Comparison of ENCODE assay signal across 6 worm cellular contexts in genomic region chrV:14018640-14019039, ce11.
TF ChIP-seq lines count a peak whose summit lies in the region.

Gene mtl-2, minus strand, starts transcription at chrV:14018673.
Gene T08G5.1, plus strand, starts transcription at chrV:14018766.

TF ChIP-seq in whole organism, L1 larva, 84 proteins besides CTCF, POLR2A, EP300 and RAD21:
- TF ChIP-seq elt-2 (tag; optimal IDR thresholded peaks at IDR 0.05; lab: Kevin White, UChicago), result peak; percentile 61
- TF ChIP-seq efl-1 (optimal IDR thresholded peaks at IDR 0.05; lab: Kevin White, UChicago), result no peak
- TF ChIP-seq efl-1 (GFP tag; optimal IDR thresholded peaks at IDR 0.05 in 1 of 2; lab: Kevin White, UChicago), result peak in 1 of 2 experiments; percentile 68
- TF ChIP-seq dpl-1 (GFP tag; optimal IDR thresholded peaks at IDR 0.05; lab: Kevin White, UChicago), result no peak

TF ChIP-seq in whole organism, L2 larva, 48 proteins besides CTCF, POLR2A, EP300 and RAD21:
- TF ChIP-seq ztf-11 (tag; optimal IDR thresholded peaks at IDR 0.05; lab: Kevin White, UChicago) (no peak), fos-1 (tag; optimal IDR thresholded peaks at IDR 0.05; lab: Kevin White, UChicago) (peak; percentile 48), nhr-23 (tag; optimal IDR thresholded peaks at IDR 0.05; lab: Kevin White, UChicago) (no peak), Y55F3AM.14 (GFP tag; optimal IDR thresholded peaks at IDR 0.05; lab: Kevin White, UChicago) (no peak), egl-27 (tag; optimal IDR thresholded peaks at IDR 0.05; lab: Kevin White, UChicago) (no peak), crh-2 (tag; optimal IDR thresholded peaks at IDR 0.05; lab: Kevin White, UChicago) (no peak), dmd-4 (tag; optimal IDR thresholded peaks at IDR 0.05; lab: Kevin White, UChicago) (no peak)

TF ChIP-seq in whole organism, L3 larva, 47 proteins besides CTCF, POLR2A, EP300 and RAD21:
- TF ChIP-seq elt-2 (tag; optimal IDR thresholded peaks at IDR 0.05; lab: Kevin White, UChicago), result peak; percentile 75
- peak; percentile 28 for TF ChIP-seq pqm-1 (tag; optimal IDR thresholded peaks at IDR 0.05; lab: Kevin White, UChicago)
- no peak for TF ChIP-seq mml-1 (tag; optimal IDR thresholded peaks at IDR 0.05; lab: Kevin White, UChicago)

TF ChIP-seq in whole organism, L4 larva, 104 proteins besides CTCF, POLR2A, EP300 and RAD21:
- no peak for TF ChIP-seq Y5F2A.4 (GFP tag; optimal IDR thresholded peaks at IDR 0.05; lab: Kevin White, UChicago)
- no peak for TF ChIP-seq ZK546.5 (tag; optimal IDR thresholded peaks at IDR 0.05; lab: Kevin White, UChicago)
- no peak for TF ChIP-seq ceh-44 (GFP tag; IDR thresholded peaks at IDR 0.05; lab: Robert Waterston, UW)
- no peak for TF ChIP-seq ceh-82 (tag; optimal IDR thresholded peaks at IDR 0.05; lab: Kevin White, UChicago)
- TF ChIP-seq F26F4.8 (GFP tag; conservative IDR thresholded peaks at IDR 0.05; lab: Robert Waterston, UW), result no peak
- TF ChIP-seq hlh-11 (tag; optimal IDR thresholded peaks at IDR 0.05; lab: Kevin White, UChicago), result peak; percentile 44
- TF ChIP-seq snpc-4 (tag; optimal IDR thresholded peaks at IDR 0.05; lab: Kevin White, UChicago), result no peak
- peak; percentile 60 for TF ChIP-seq pqm-1 (tag; optimal IDR thresholded peaks at IDR 0.05; lab: Kevin White, UChicago)
- TF ChIP-seq tag-97 (GFP tag; IDR thresholded peaks at IDR 0.05; lab: Robert Waterston, UW), result no peak
- no peak for TF ChIP-seq snpc-1.2 (GFP tag; IDR thresholded peaks at IDR 0.05; lab: Robert Waterston, UW)
- no peak for TF ChIP-seq F10B5.3 (tag; optimal IDR thresholded peaks at IDR 0.05; lab: Kevin White, UChicago)
- TF ChIP-seq nhr-28 (tag; optimal IDR thresholded peaks at IDR 0.05; lab: Kevin White, UChicago), result peak; percentile 69

TF ChIP-seq in whole organism, late embryonic, 69 proteins besides CTCF, POLR2A, EP300 and RAD21:
- TF ChIP-seq elt-2 (tag; optimal IDR thresholded peaks at IDR 0.05; lab: Kevin White, UChicago) (peak; percentile 49), hlh-13 (GFP tag; optimal IDR thresholded peaks at IDR 0.05; lab: Kevin White, UChicago) (no peak)

TF ChIP-seq in whole organism, young adult, 124 proteins besides CTCF, POLR2A, EP300 and RAD21:
- TF ChIP-seq K11D2.4 (GFP tag; IDR thresholded peaks at IDR 0.05; lab: Robert Waterston, UW) (no peak), cebp-2 (GFP tag; IDR thresholded peaks at IDR 0.05; lab: Robert Waterston, UW) (no peak), mxl-1 (tag; optimal IDR thresholded peaks at IDR 0.05; lab: Kevin White, UChicago) (no peak), Y53G8AR.9 (GFP tag; conservative IDR thresholded peaks at IDR 0.05; lab: Robert Waterston, UW) (no peak), nhr-80 (tag; optimal IDR thresholded peaks at IDR 0.05; lab: Kevin White, UChicago) (peak; percentile 40), nfya-1 (tag; optimal IDR thresholded peaks at IDR 0.05; lab: Kevin White, UChicago; ENCODE audit: borderline replicate concordance, insufficient read depth) (no peak)
